Fruit fly (Drosophila melanogaster) whole organism, embryonic: ENCODE results near the gene CG15435.
A peak's percentile ranks its signal among the peaks of the same experiment; 100 is the strongest.

Experiments
- B-H2 ChIP-seq: fragments of 200-800 bp; sonication (Bioruptor generic); optimal IDR thresholded peaks from 2 replicates; lab custom pipeline; 2018; ENCODE audit warnings: missing biosample characterization, mild to moderate bottlenecking, missing genetic modification characterization
- CG11560 ChIP-seq: fragments of 200-800 bp; sonication (Bioruptor generic); IDR thresholded peaks from 3 replicates; pipeline ENCODE4 v1.3.6; 2022; ENCODE audit warnings: missing biosample characterization, missing genetic modification characterization
- CG12299 ChIP-seq: fragments of 200-800 bp; sonication (Bioruptor generic); optimal IDR thresholded peaks from 2 replicates; lab custom pipeline; 2018; ENCODE audit warnings: missing biosample characterization, mild to moderate bottlenecking, missing genetic modification characterization
- CG12391 ChIP-seq: fragments of 200-800 bp; sonication (Bioruptor generic); optimal IDR thresholded peaks from 3 replicates; lab custom pipeline; 2018; ENCODE audit warnings: missing biosample characterization, mild to moderate bottlenecking, missing genetic modification characterization, moderate library complexity
- CG13424 ChIP-seq: fragments of 200-800 bp; sonication (Bioruptor generic); optimal IDR thresholded peaks from 2 replicates; lab custom pipeline; 2019; ENCODE audit warnings: missing biosample characterization, mild to moderate bottlenecking, missing genetic modification characterization, moderate library complexity
- CG14667 ChIP-seq: fragments of 200-800 bp; sonication (Bioruptor generic); IDR thresholded peaks from 2 replicates; pipeline ENCODE4 v1.3.6; 2022; ENCODE audit warnings: missing biosample characterization, missing genetic modification characterization
- CG16779 ChIP-seq: fragments of 200-800 bp; sonication (Bioruptor generic); IDR thresholded peaks from 2 replicates; pipeline ENCODE4 v1.3.6; 2022; ENCODE audit warnings: missing biosample characterization, missing genetic modification characterization
- CG2129 ChIP-seq: fragments of 200-800 bp; sonication (Bioruptor generic); IDR thresholded peaks from 2 replicates; pipeline ENCODE4 v1.3.6; 2022; ENCODE audit warnings: missing biosample characterization, missing genetic modification characterization; ENCODE audit not compliant: partially characterized antibody
- CG2199 ChIP-seq: fragments of 200-800 bp; sonication (Bioruptor generic); IDR thresholded peaks from 3 replicates; pipeline ENCODE4 v1.3.6; 2022; ENCODE audit warnings: missing biosample characterization, missing genetic modification characterization
- CG34224 ChIP-seq: fragments of 200-800 bp; sonication (Bioruptor generic); IDR thresholded peaks from 3 replicates; pipeline ENCODE4 v1.3.6; 2022; ENCODE audit warnings: missing biosample characterization, missing genetic modification characterization; ENCODE audit not compliant: partially characterized antibody
- CG42726 ChIP-seq: fragments of 200-800 bp; sonication (Bioruptor generic); IDR thresholded peaks from 2 replicates; pipeline ENCODE4 v1.3.6; 2022; ENCODE audit warnings: missing biosample characterization, missing genetic modification characterization; ENCODE audit not compliant: partially characterized antibody
- CG9437 ChIP-seq: fragments of 200-800 bp; sonication (Bioruptor generic); optimal IDR thresholded peaks from 2 replicates; lab custom pipeline; 2018; ENCODE audit warnings: missing biosample characterization, mild to moderate bottlenecking, missing genetic modification characterization
- CG9932 ChIP-seq: fragments of 200-800 bp; sonication (Bioruptor generic); IDR thresholded peaks from 2 replicates; pipeline ENCODE4 v1.3.6; 2022; ENCODE audit warnings: missing biosample characterization, missing genetic modification characterization
- CTCF ChIP-seq: fragments of 200-800 bp; sonication (Bioruptor generic); optimal IDR thresholded peaks from 2 replicates; lab custom pipeline; 2017; ENCODE audit warnings: missing biosample characterization, mild to moderate bottlenecking, missing genetic modification characterization, moderate library complexity
- Camta ChIP-seq: fragments of 200-800 bp; sonication (Bioruptor generic); optimal IDR thresholded peaks from 2 replicates; lab custom pipeline; 2016; ENCODE audit warnings: missing biosample characterization, missing genetic modification characterization
- CkIIα-i1 ChIP-seq: fragments of 200-800 bp; sonication (Bioruptor generic); IDR thresholded peaks from 2 replicates; pipeline ENCODE4 v1.3.6; 2022; ENCODE audit warnings: missing biosample characterization, missing genetic modification characterization
- Dip3 ChIP-seq: fragments of 200-800 bp; sonication (Bioruptor generic); optimal IDR thresholded peaks from 3 replicates; lab custom pipeline; 2016; ENCODE audit warnings: missing biosample characterization, missing genetic modification characterization
- Dp ChIP-seq: fragments of 200-800 bp; sonication (Bioruptor generic); optimal IDR thresholded peaks from 2 replicates; lab custom pipeline; 2018; ENCODE audit warnings: missing biosample characterization, mild to moderate bottlenecking, missing genetic modification characterization, moderate library complexity
- Ets97D ChIP-seq: fragments of 200-800 bp; sonication (Bioruptor generic); optimal IDR thresholded peaks from 3 replicates; lab custom pipeline; 2016; ENCODE audit warnings: missing biosample characterization, missing genetic modification characterization
- HLHmδ ChIP-seq: fragments of 200-800 bp; sonication (Bioruptor generic); optimal IDR thresholded peaks from 2 replicates; lab custom pipeline; 2018; ENCODE audit warnings: missing biosample characterization, mild to moderate bottlenecking, missing genetic modification characterization, moderate library complexity
- Hmr ChIP-seq: fragments of 200-800 bp; sonication (Bioruptor generic); optimal IDR thresholded peaks from 3 replicates; lab custom pipeline; 2017; ENCODE audit warnings: mild to moderate bottlenecking, missing biosample characterization, missing genetic modification reagents, missing genetic modification characterization
- MBD-R2 ChIP-seq: fragments of 200-800 bp; sonication (Bioruptor generic); IDR thresholded peaks from 2 replicates; pipeline ENCODE4 v1.3.6; 2022; ENCODE audit warnings: missing biosample characterization, missing genetic modification characterization
- Med ChIP-seq: fragments of 200-800 bp; sonication (Bioruptor generic); peaks from one replicate; lab custom pipeline; 2016; ENCODE audit warnings: missing biosample characterization, missing genetic modification characterization, mild to moderate bottlenecking, inconsistent platforms, moderate library complexity
- Mrtf ChIP-seq: fragments of 200-800 bp; sonication (Bioruptor generic); IDR thresholded peaks from 3 replicates; pipeline ENCODE4 v1.3.6; 2022; ENCODE audit warnings: missing biosample characterization, missing genetic modification characterization
- Myb ChIP-seq: fragments of 200-800 bp; sonication (Bioruptor generic); optimal IDR thresholded peaks from 2 replicates; lab custom pipeline; 2016; ENCODE audit warnings: missing biosample characterization, missing genetic modification characterization
- Neu2 ChIP-seq: fragments of 200-800 bp; sonication (Bioruptor generic); optimal IDR thresholded peaks from 3 replicates; lab custom pipeline; 2016; ENCODE audit warnings: missing biosample characterization, missing genetic modification characterization, borderline replicate concordance
- Ssrp ChIP-seq: fragments of 200-800 bp; sonication (Bioruptor generic); optimal IDR thresholded peaks from 2 replicates; lab custom pipeline; 2018; ENCODE audit warnings: missing biosample characterization, mild to moderate bottlenecking, missing genetic modification characterization, moderate library complexity
- YL-1 ChIP-seq: fragments of 200-800 bp; sonication (Bioruptor generic); optimal IDR thresholded peaks from 3 replicates; lab custom pipeline; 2017; ENCODE audit warnings: missing biosample characterization, mild to moderate bottlenecking, missing genetic modification characterization
- chinmo ChIP-seq: fragments of 200-800 bp; sonication (Bioruptor generic); IDR thresholded peaks from 4 replicates; pipeline ENCODE4 v1.3.6; 2022; ENCODE audit warnings: missing biosample characterization, missing genetic modification characterization; ENCODE audit not compliant: partially characterized antibody
- chm ChIP-seq: fragments of 200-800 bp; sonication (Bioruptor generic); IDR thresholded peaks from 2 replicates; pipeline ENCODE4 v1.3.6; 2022; ENCODE audit warnings: missing biosample characterization, missing genetic modification characterization
- corto ChIP-seq: fragments of 200-800 bp; sonication (Bioruptor generic); optimal IDR thresholded peaks from 2 replicates; lab custom pipeline; 2016; ENCODE audit warnings: missing biosample characterization, mild to moderate bottlenecking, missing genetic modification characterization, moderate library complexity
- crp ChIP-seq, 2 experiments: fragments of 200-800 bp; sonication (Bioruptor generic); optimal IDR thresholded peaks; 2 replicates in 1 of 2; 3 replicates in 1 of 2; lab custom pipeline; 2017; ENCODE audit warnings: missing biosample characterization in 2 of 2, missing genetic modification characterization in 2 of 2, mild to moderate bottlenecking in 1 of 2, moderate library complexity in 1 of 2
- dm ChIP-seq: fragments of 200-800 bp; sonication (Bioruptor generic); optimal IDR thresholded peaks from 3 replicates; lab custom pipeline; 2016; ENCODE audit warnings: missing biosample characterization, missing genetic modification characterization
- emc ChIP-seq: fragments of 200-800 bp; sonication (Bioruptor generic); optimal IDR thresholded peaks from 2 replicates; lab custom pipeline; 2016; ENCODE audit warnings: missing biosample characterization, missing genetic modification characterization
- gcm ChIP-seq: fragments of 200-800 bp; sonication (Bioruptor generic); optimal IDR thresholded peaks from 2 replicates; lab custom pipeline; 2019; ENCODE audit warnings: missing biosample characterization, mild to moderate bottlenecking, missing genetic modification characterization, moderate library complexity
- gem ChIP-seq: fragments of 200-800 bp; sonication (Bioruptor generic); optimal IDR thresholded peaks from 2 replicates; lab custom pipeline; 2019; ENCODE audit warnings: missing biosample characterization, mild to moderate bottlenecking, missing genetic modification characterization, moderate library complexity
- gfzf ChIP-seq: fragments of 200-800 bp; sonication (Bioruptor generic); optimal IDR thresholded peaks from 2 replicates; lab custom pipeline; 2016; ENCODE audit warnings: missing biosample characterization, mild to moderate bottlenecking, missing genetic modification characterization, moderate library complexity
- insv ChIP-seq, 2 experiments: fragments of 200-800 bp; sonication (Bioruptor generic); optimal IDR thresholded peaks; 3 replicates each; lab custom pipeline; 2016 to 2018; ENCODE audit warnings: missing biosample characterization in 2 of 2, missing genetic modification characterization in 2 of 2
- klu ChIP-seq: fragments of 200-800 bp; sonication (Bioruptor generic); IDR thresholded peaks from 2 replicates; pipeline ENCODE4 v1.3.6; 2022; ENCODE audit warnings: missing biosample characterization, missing genetic modification characterization
- nerfin-2 ChIP-seq: fragments of 200-800 bp; sonication (Bioruptor generic); IDR thresholded peaks from 2 replicates; pipeline ENCODE4 v1.3.6; 2022; ENCODE audit warnings: missing biosample characterization, missing genetic modification characterization; ENCODE audit not compliant: partially characterized antibody
- nmo ChIP-seq: fragments of 200-800 bp; sonication (Bioruptor generic); optimal IDR thresholded peaks from 2 replicates; lab custom pipeline; 2018; ENCODE audit warnings: missing biosample characterization, mild to moderate bottlenecking, missing genetic modification characterization, moderate library complexity
- oc ChIP-seq: fragments of 200-800 bp; sonication (Bioruptor generic); optimal IDR thresholded peaks from 2 replicates; lab custom pipeline; 2018; ENCODE audit warnings: missing biosample characterization, mild to moderate bottlenecking, missing genetic modification characterization, moderate library complexity
- pita ChIP-seq: fragments of 200-800 bp; sonication (Bioruptor generic); optimal IDR thresholded peaks from 2 replicates; lab custom pipeline; 2017; ENCODE audit warnings: missing biosample characterization, mild to moderate bottlenecking, missing genetic modification characterization
- pzg ChIP-seq: fragments of 200-800 bp; sonication (Bioruptor generic); optimal IDR thresholded peaks from 3 replicates; lab custom pipeline; 2018; ENCODE audit warnings: missing biosample characterization, mild to moderate bottlenecking, missing genetic modification characterization, moderate library complexity
- row ChIP-seq: fragments of 200-800 bp; sonication (Bioruptor generic); IDR thresholded peaks from 3 replicates; pipeline ENCODE4 v1.3.6; 2022; ENCODE audit warnings: missing biosample characterization, missing genetic modification characterization
- scrt ChIP-seq: fragments of 200-800 bp; sonication (Bioruptor generic); optimal IDR thresholded peaks from 2 replicates; lab custom pipeline; 2018; ENCODE audit warnings: missing biosample characterization, mild to moderate bottlenecking, missing genetic modification characterization, moderate library complexity
- sd ChIP-seq: fragments of 200-800 bp; sonication (Bioruptor generic); optimal IDR thresholded peaks from 3 replicates; lab custom pipeline; 2018; ENCODE audit warnings: missing biosample characterization, mild to moderate bottlenecking, missing genetic modification characterization, moderate library complexity
- zen2 ChIP-seq: fragments of 200-800 bp; sonication (Bioruptor generic); IDR thresholded peaks from 3 replicates; pipeline ENCODE4 v1.3.6; 2022; ENCODE audit warnings: missing biosample characterization, missing genetic modification characterization; ENCODE audit not compliant: partially characterized antibody

CG15435 gene

DNA sequence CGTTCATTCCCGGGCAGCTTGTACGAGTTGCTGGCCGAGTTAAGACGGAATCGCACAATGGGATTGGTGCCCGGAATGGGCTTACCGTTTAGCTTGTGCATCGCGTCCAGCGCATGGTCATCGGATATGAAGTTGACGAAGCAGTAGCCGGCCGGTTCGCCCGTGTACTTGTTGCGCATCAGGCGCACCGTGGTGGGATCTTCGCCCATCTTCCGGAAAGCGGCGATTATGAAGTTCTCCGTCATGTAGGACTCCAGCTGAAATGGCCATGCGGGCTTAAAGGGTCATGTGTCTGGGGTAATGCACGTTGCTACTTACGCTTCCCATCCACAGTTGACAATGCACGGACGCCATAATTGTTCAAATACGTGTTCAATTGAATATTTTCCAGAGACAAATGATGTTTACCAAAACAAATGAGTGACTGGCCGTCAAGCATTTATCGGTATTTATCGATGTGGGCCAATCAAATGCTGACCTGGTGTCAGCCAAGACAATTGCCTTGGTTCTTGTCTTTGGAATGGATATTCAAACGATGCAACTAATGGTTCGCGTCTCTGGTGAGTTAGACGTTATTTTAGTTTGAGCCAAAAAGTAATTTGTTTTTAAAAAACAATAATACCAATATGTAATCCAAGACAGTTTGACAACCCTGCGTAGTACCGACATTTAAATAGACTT, 5.4 kb upstream of the CG15435 start, which contains the start of the genes Secp43 and ND-B8 (continued):
- peak; percentile 54; the same call in 1 of the 3 replicates for TF ChIP-seq zen2 (GFP tag; lab: Robert Waterston, UW)
- TF ChIP-seq CG2199 (GFP tag; lab: Robert Waterston, UW), result 0 out of 3 replicates have a peak, but pooled peaks have one; percentile 24
- TF ChIP-seq dm (GFP tag; lab: Kevin White, UChicago), result peak; percentile 33
- peak; percentile 24 for TF ChIP-seq CG12391 (tag; lab: Kevin White, UChicago)
- peak in 1 of 2 experiments; percentile 58 for TF ChIP-seq crp (GFP tag; optimal IDR thresholded peaks at IDR 0.05; lab: Kevin White, UChicago)
- TF ChIP-seq B-H2 (GFP tag; lab: Kevin White, UChicago), result peak; percentile 74
- peak; percentile 99 for TF ChIP-seq Myb (GFP tag; lab: Kevin White, UChicago)
- no peak for TF ChIP-seq CG14667 (GFP tag; lab: Robert Waterston, UW)
- no peak for TF ChIP-seq CkIIα-i1 (GFP tag; lab: Robert Waterston, UW)
- no peak for TF ChIP-seq oc (tag; lab: Kevin White, UChicago)
- TF ChIP-seq CG34224 (GFP tag; lab: Robert Waterston, UW), result peak; percentile 62
- TF ChIP-seq insv (GFP tag; optimal IDR thresholded peaks at IDR 0.05; lab: Kevin White, UChicago), result peak in 1 of 2 experiments; percentile 18
- TF ChIP-seq CG9437 (GFP tag; lab: Kevin White, UChicago), result peak; percentile 2
- TF ChIP-seq Camta, result no peak
- TF ChIP-seq chinmo (GFP tag; lab: Robert Waterston, UW), result peak; percentile 88; the same call in 2 of the 4 replicates
- no peak for TF ChIP-seq Ssrp
- TF ChIP-seq nerfin-2 (GFP tag; lab: Robert Waterston, UW), result peak; percentile 82
- TF ChIP-seq Neu2 (GFP tag; lab: Kevin White, UChicago), result peak; percentile 45
- TF ChIP-seq chm (GFP tag; lab: Robert Waterston, UW), result 0 out of 2 replicates have a peak, but pooled peaks have one; percentile 45
- no peak for TF ChIP-seq CG16779 (GFP tag; lab: Robert Waterston, UW)
- TF ChIP-seq CTCF (GFP tag; lab: Kevin White, UChicago), result peak; percentile 72
- TF ChIP-seq Dp (GFP tag; lab: Kevin White, UChicago), result peak; percentile 61
- peak; percentile 90 for TF ChIP-seq pita (GFP tag; lab: Kevin White, UChicago)
- peak; percentile 37 for TF ChIP-seq nmo (GFP tag; lab: Kevin White, UChicago)
- TF ChIP-seq emc, result no peak
- peak; percentile 44 for TF ChIP-seq sd
- TF ChIP-seq gfzf (GFP tag; lab: Kevin White, UChicago), result peak; percentile 72
- TF ChIP-seq CG12299 (tag; lab: Kevin White, UChicago), result no peak
- TF ChIP-seq Ets97D (GFP tag; lab: Kevin White, UChicago), result peak; percentile 81
- TF ChIP-seq row (GFP tag; lab: Robert Waterston, UW), result 0 out of 3 replicates have a peak, but pooled peaks have one; percentile 8
- peak; percentile 41 for TF ChIP-seq YL-1 (GFP tag; lab: Kevin White, UChicago)
- peak; percentile 91 for TF ChIP-seq pzg (GFP tag; lab: Kevin White, UChicago)
- TF ChIP-seq CG9932 (GFP tag; lab: Robert Waterston, UW), result peak; percentile 47; the same call in 1 of the 2 replicates
- peak; percentile 23 for TF ChIP-seq CG13424 (tag; lab: Kevin White, UChicago)
- TF ChIP-seq HLHmδ, result no peak
- TF ChIP-seq CG11560, result peak; percentile 90
- no peak for TF ChIP-seq corto (GFP tag; lab: Kevin White, UChicago)
- 0 out of 2 replicates have a peak, but pooled peaks have one; percentile 29 for TF ChIP-seq CG2129 (GFP tag; lab: Robert Waterston, UW)
- no peak for TF ChIP-seq gcm (GFP tag; lab: Kevin White, UChicago)
- TF ChIP-seq Hmr (GFP tag; lab: Kevin White, UChicago), result peak; percentile 75
- TF ChIP-seq CG42726 (GFP tag; lab: Robert Waterston, UW), result peak; percentile 83
- TF ChIP-seq Dip3 (GFP tag; lab: Kevin White, UChicago), result no peak
- TF ChIP-seq gem (tag; lab: Kevin White, UChicago), result no peak
- peak; percentile 93 for TF ChIP-seq MBD-R2
- TF ChIP-seq Med, result peak; percentile 81
- no peak for TF ChIP-seq Mrtf (GFP tag; lab: Robert Waterston, UW)
- TF ChIP-seq scrt (GFP tag; lab: Kevin White, UChicago), result peak; percentile 91
- TF ChIP-seq klu (GFP tag; lab: Robert Waterston, UW), result no peak
